Worm (Caenorhabditis elegans) whole organism, L4 larva: ENCODE results near the gene ZK643.2.
"Not testable (repeated sequence)": the region's sequence is repeated elsewhere in the genome, so short reads cannot be mapped to it uniquely, and the experiment has no call there.

Source experiments
- R02D3.7 ChIP-seq: fragments of 150-350 bp; sonication (generic microtip); optimal IDR thresholded peaks from 3 replicates; lab custom pipeline; 2014; ENCODE audit warnings: missing biosample characterization, missing genetic modification characterization
- ZK546.5 ChIP-seq, 2 experiments: sonication (generic microtip); optimal IDR thresholded peaks; 2 replicates each; lab custom pipeline; 2017; ENCODE audit warnings: missing biosample characterization in 2 of 2, missing genetic modification characterization in 2 of 2
- aha-1 ChIP-seq: fragments of 150-350 bp; peaks from one replicate; lab custom pipeline; 2014; ENCODE audit warnings: missing biosample characterization, missing genetic modification characterization
- ces-1 ChIP-seq: fragments of 150-350 bp; sonication (generic microtip); optimal IDR thresholded peaks from 4 replicates; lab custom pipeline; 2014; ENCODE audit warnings: missing biosample characterization, missing genetic modification reagents, missing genetic modification characterization
- daf-16 ChIP-seq, 3 experiments: sonication (generic microtip); optimal IDR thresholded peaks; 2 replicates each; lab custom pipeline; 2016 to 2017; ENCODE audit warnings: missing genetic modification characterization in 3 of 3, missing genetic modification reagents in 3 of 3, mild to moderate bottlenecking in 2 of 3, missing compliant biosample characterization in 2 of 3, missing biosample characterization in 1 of 3, moderate library complexity in 1 of 3
- daf-19 ChIP-seq: fragments of 200-800 bp; sonication (Bioruptor generic); conservative IDR thresholded peaks from 2 replicates; pipeline ENCODE4 v1.3.6; 2022; ENCODE audit warnings: missing genetic modification characterization, missing compliant biosample characterization
- dve-1 ChIP-seq: sonication (generic microtip); optimal IDR thresholded peaks from 2 replicates; lab custom pipeline; 2017; ENCODE audit warnings: antibody characterized with exemption, mild to moderate bottlenecking, missing genetic modification characterization, missing compliant biosample characterization; ENCODE audit not compliant: insufficient read depth
- hlh-11 ChIP-seq: fragments of 200-800 bp; sonication (Bioruptor generic); optimal IDR thresholded peaks from 2 replicates; lab custom pipeline; 2018; ENCODE audit warnings: mild to moderate bottlenecking, missing genetic modification characterization, missing compliant biosample characterization
- hlh-30 ChIP-seq: sonication (generic microtip); optimal IDR thresholded peaks from 2 replicates; lab custom pipeline; 2017; ENCODE audit warnings: antibody characterized with exemption, mild to moderate bottlenecking, missing genetic modification characterization, missing compliant biosample characterization; ENCODE audit not compliant: insufficient read depth
- lin-1 ChIP-seq: fragments of 200-800 bp; sonication (Bioruptor generic); IDR thresholded peaks from 2 replicates; pipeline ENCODE4 v1.3.6; 2022; ENCODE audit warnings: missing genetic modification reagents, missing genetic modification characterization, missing compliant biosample characterization
- lin-39 ChIP-seq: fragments of 150-350 bp; optimal IDR thresholded peaks from 2 replicates; lab custom pipeline; 2014; ENCODE audit warnings: missing biosample characterization, missing genetic modification reagents, missing genetic modification characterization
- madf-9 ChIP-seq: fragments of 200-800 bp; sonication (Bioruptor generic); conservative IDR thresholded peaks from 2 replicates; pipeline ENCODE4 v1.3.6; 2022; ENCODE audit warnings: missing genetic modification reagents, missing genetic modification characterization, missing compliant biosample characterization
- mdl-1 ChIP-seq, 2 experiments: fragments of 150-350 bp in 1 of 2; sonication (generic microtip) in 1 of 2; optimal IDR thresholded peaks; 2 replicates each; lab custom pipeline; 2014 to 2017; ENCODE audit warnings: missing biosample characterization in 2 of 2, missing genetic modification characterization in 2 of 2
- mep-1 ChIP-seq: fragments of 150-350 bp; sonication (generic microtip); optimal IDR thresholded peaks from 3 replicates; lab custom pipeline; 2014; ENCODE audit warnings: missing biosample characterization, missing genetic modification characterization
- mes-2 ChIP-seq: sonication (generic microtip); optimal IDR thresholded peaks from 2 replicates; lab custom pipeline; 2016; ENCODE audit warnings: missing genotype, mild to moderate bottlenecking, missing genetic modification characterization, missing compliant biosample characterization; ENCODE audit not compliant: poor library complexity, severe bottlenecking
- mxl-3 ChIP-seq: fragments of 200-800 bp; sonication (Bioruptor generic); optimal IDR thresholded peaks from 2 replicates; lab custom pipeline; 2018; ENCODE audit warnings: mild to moderate bottlenecking, missing genetic modification characterization, missing compliant biosample characterization
- nhr-237 ChIP-seq: sonication (generic microtip); optimal IDR thresholded peaks from 2 replicates; lab custom pipeline; 2017; ENCODE audit warnings: missing biosample characterization, missing genetic modification characterization
- nhr-28 ChIP-seq: fragments of 150-350 bp; optimal IDR thresholded peaks from 2 replicates; lab custom pipeline; 2014; ENCODE audit warnings: missing biosample characterization, missing genetic modification characterization
- nhr-41 ChIP-seq: fragments of 200-800 bp; sonication (Bioruptor generic); IDR thresholded peaks from 2 replicates; pipeline ENCODE4 v1.3.6; 2022; ENCODE audit warnings: missing genetic modification reagents, missing genetic modification characterization, missing compliant biosample characterization
- nhr-76 ChIP-seq: fragments of 150-350 bp; optimal IDR thresholded peaks from 2 replicates; lab custom pipeline; 2014; ENCODE audit warnings: missing biosample characterization, missing genetic modification characterization
- pha-4 ChIP-seq, 2 experiments: fragments of 150-350 bp in 1 of 2; fragments of 200-800 bp in 1 of 2; sonication (Bioruptor generic) in 1 of 2; IDR thresholded peaks in 1 of 2; optimal IDR thresholded peaks in 1 of 2; 2 replicates each; pipeline versions ENCODE4 v1.3.6 to Lab custom; 2014 to 2022; ENCODE audit warnings: missing genetic modification characterization in 2 of 2, missing genetic modification reagents in 2 of 2, missing biosample characterization in 1 of 2, missing compliant biosample characterization in 1 of 2
- pqm-1 ChIP-seq: sonication (generic microtip); optimal IDR thresholded peaks from 2 replicates; lab custom pipeline; 2017; ENCODE audit warnings: missing biosample characterization, missing genetic modification characterization
- rbr-2 ChIP-seq: sonication (generic microtip); optimal IDR thresholded peaks from 2 replicates; lab custom pipeline; 2016; ENCODE audit warnings: missing genotype, missing genetic modification characterization, missing compliant biosample characterization
- snpc-4 ChIP-seq: fragments of 150-350 bp; optimal IDR thresholded peaks from 2 replicates; lab custom pipeline; 2014; ENCODE audit warnings: missing biosample characterization, missing genetic modification characterization
- tag-97 ChIP-seq: fragments of 200-800 bp; sonication (Bioruptor generic); IDR thresholded peaks from 2 replicates; pipeline ENCODE4 v1.3.6; 2022; ENCODE audit warnings: missing genetic modification characterization, missing compliant biosample characterization
- ztf-11 ChIP-seq: fragments of 150-350 bp; optimal IDR thresholded peaks from 2 replicates; lab custom pipeline; 2014; ENCODE audit warnings: missing biosample characterization, missing genetic modification characterization

The ZK643.2 gene

ce11 chrIII:9002545-9002944, 46.2 kb downstream of the ZK643.2 start, which contains the start of the genes F59B2.15 and zif-1 (continued):
- TF ChIP-seq dve-1 (tag; lab: Kevin White, UChicago) (no peak), snpc-4 (tag; lab: Kevin White, UChicago) (no peak)

DNA sequence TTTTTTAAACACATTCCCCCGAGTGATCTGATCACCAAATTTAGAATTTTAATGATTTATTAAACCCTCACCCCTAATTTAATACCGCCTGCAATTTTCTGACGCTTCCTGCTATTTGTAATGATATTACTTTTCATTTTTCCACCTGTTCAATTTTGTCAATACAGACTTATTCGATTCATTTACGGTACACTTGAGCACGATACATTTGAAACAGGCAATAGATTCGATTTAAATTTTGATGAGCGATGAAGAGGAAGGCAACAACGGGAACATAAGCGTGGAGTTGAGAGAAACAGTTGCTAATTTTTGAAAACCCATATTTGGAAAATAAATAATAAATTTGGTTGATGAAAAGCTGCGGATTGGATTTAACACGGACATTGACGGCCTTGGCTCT, 48.3 kb downstream of the ZK643.2 start:
- peak; percentile 1 for TF ChIP-seq aha-1 (tag; lab: Kevin White, UChicago)
- no peak for TF ChIP-seq pha-4 (GFP tag; IDR thresholded peaks at IDR 0.05; lab: Robert Waterston, UW)
- no peak for TF ChIP-seq pha-4 (tag; optimal IDR thresholded peaks at IDR 0.05; lab: Kevin White, UChicago)
- TF ChIP-seq tag-97 (GFP tag; lab: Robert Waterston, UW), result no peak
- TF ChIP-seq nhr-237, result no peak

- TF ChIP-seq R02D3.7 (tag; lab: Kevin White, UChicago); daf-19 (GFP tag; lab: Robert Waterston, UW); nhr-76 (tag; lab: Kevin White, UChicago): not testable (repeated sequence)
Measured at ce11 chrIII:9005905-9006372, 49.6 kb downstream of the ZK643.2 start, which contains the start of gene rab-6.1. rab-6.1 (minus strand) TSS chrIII:9005955.

- TF ChIP-seq nhr-41 (GFP tag; lab: Robert Waterston, UW), result no peak
- TF ChIP-seq ces-1 (GFP tag; lab: Kevin White, UChicago), result no peak
- no peak for TF ChIP-seq lin-39 (tag; lab: Kevin White, UChicago)
- TF ChIP-seq mxl-3 (GFP tag; lab: Kevin White, UChicago), result peak; percentile 27
- peak; percentile 71 for TF ChIP-seq aha-1 (tag; lab: Kevin White, UChicago)
- TF ChIP-seq hlh-11, result peak; percentile 83
- TF ChIP-seq ztf-11 (tag; lab: Kevin White, UChicago), result no peak
- peak; percentile 48 for TF ChIP-seq dve-1 (tag; lab: Kevin White, UChicago)
- TF ChIP-seq mep-1, result peak; percentile 20
- TF ChIP-seq mes-2 (tag; lab: Kevin White, UChicago), result peak; percentile 51
- TF ChIP-seq pha-4 (GFP tag; IDR thresholded peaks at IDR 0.05; lab: Robert Waterston, UW), result no peak
- peak; percentile 6 for TF ChIP-seq pha-4 (tag; optimal IDR thresholded peaks at IDR 0.05; lab: Kevin White, UChicago)
- peak; percentile 17 for TF ChIP-seq pqm-1 (tag; lab: Kevin White, UChicago)
- TF ChIP-seq lin-1 (GFP tag; lab: Robert Waterston, UW), result no peak
- peak; percentile 4 for TF ChIP-seq rbr-2 (tag; lab: Kevin White, UChicago)
- TF ChIP-seq nhr-28, result peak; percentile 60
- TF ChIP-seq madf-9 (GFP tag; lab: Robert Waterston, UW), result peak; percentile 63; the same call in 1 of the 2 replicates
- peak; percentile 39 for TF ChIP-seq hlh-30 (tag; lab: Kevin White, UChicago)
- no peak for TF ChIP-seq daf-19 (GFP tag; lab: Robert Waterston, UW)
- TF ChIP-seq ZK546.5 (tag; optimal IDR thresholded peaks at IDR 0.05; lab: Kevin White, UChicago), result no peak
- TF ChIP-seq mdl-1 (tag; optimal IDR thresholded peaks at IDR 0.05; lab: Kevin White, UChicago), result peak in 1 of 2 experiments; percentile 12
- no peak for TF ChIP-seq daf-16 (GFP tag; optimal IDR thresholded peaks at IDR 0.05; lab: Kevin White, UChicago)
- peak; percentile 79 for TF ChIP-seq daf-16 (tag; optimal IDR thresholded peaks at IDR 0.05; lab: Kevin White, UChicago)
- TF ChIP-seq, all 104 proteins: peak for 14
Measured at ce11 chrIII:9007183-9007582, 50.8 kb downstream of the ZK643.2 start.
